Worm (Caenorhabditis elegans) whole organism, L4/young adult: ENCODE data around the gene F10D2.10.

Experiments used
- W03F9.2 ChIP-seq: fragments of 150-350 bp; optimal IDR thresholded peaks from 2 replicates; lab custom pipeline; 2014; ENCODE audit warnings: missing biosample characterization, missing genetic modification characterization
- dao-5 ChIP-seq: sonication (generic microtip); optimal IDR thresholded peaks from 2 replicates; lab custom pipeline; 2016; ENCODE audit warnings: missing genotype, missing genetic modification characterization, moderate library complexity, missing compliant biosample characterization
- him-1 ChIP-seq: sonication (generic microtip); optimal IDR thresholded peaks from 2 replicates; lab custom pipeline; 2016; ENCODE audit warnings: missing genotype, missing genetic modification reagents, missing genetic modification characterization, missing compliant biosample characterization

F10D2.10 gene

DNA sequence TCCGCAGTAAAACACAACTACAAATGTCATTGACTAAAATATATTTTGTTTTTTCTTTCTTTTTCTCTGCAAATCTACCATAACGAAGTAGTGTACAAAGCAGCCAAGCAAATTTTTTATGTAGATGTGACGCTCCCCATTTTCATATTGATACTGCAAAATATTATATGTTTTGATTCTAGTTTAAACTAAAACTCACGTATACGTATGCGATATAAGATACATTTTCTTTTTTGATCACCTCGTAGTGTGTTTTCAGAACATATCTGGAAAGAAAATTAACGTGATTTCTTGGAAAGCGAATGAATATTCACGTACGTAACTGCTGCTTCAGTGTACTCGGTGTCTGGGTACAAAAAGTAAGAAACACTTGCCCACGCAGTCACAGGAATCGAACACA is 19.1 kb downstream of the F10D2.10 start:
- TF ChIP-seq dao-5 (tag; lab: Kevin White, UChicago) = no peak
- TF ChIP-seq him-1 (tag; lab: Kevin White, UChicago) = no peak

DNA sequence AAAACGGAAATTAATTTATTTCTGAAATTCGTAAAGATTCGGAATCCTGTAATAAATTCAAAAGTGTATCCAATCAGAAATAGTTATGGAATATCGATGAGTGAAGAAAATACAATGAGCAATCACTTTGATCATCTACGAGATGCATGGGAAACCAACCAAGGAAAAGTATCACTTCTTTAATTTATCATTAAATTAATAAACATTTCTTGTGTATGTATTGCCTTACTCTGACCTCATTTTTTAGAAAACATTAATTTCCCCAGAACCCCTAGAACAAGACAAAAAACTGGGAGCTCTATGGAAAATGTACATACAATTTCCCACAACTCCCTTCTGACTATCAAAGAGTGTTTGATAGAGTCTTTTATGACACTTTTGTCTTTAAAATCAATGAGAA is 22.0 kb downstream of the F10D2.10 start, which contains the start of gene F10D2.16:
Gene F10D2.16, plus strand, starts transcription at position 301 of the 400 bp plus-strand sequence.
- TF ChIP-seq him-1 (tag; lab: Kevin White, UChicago) (no peak), W03F9.2 (no peak)

DNA sequence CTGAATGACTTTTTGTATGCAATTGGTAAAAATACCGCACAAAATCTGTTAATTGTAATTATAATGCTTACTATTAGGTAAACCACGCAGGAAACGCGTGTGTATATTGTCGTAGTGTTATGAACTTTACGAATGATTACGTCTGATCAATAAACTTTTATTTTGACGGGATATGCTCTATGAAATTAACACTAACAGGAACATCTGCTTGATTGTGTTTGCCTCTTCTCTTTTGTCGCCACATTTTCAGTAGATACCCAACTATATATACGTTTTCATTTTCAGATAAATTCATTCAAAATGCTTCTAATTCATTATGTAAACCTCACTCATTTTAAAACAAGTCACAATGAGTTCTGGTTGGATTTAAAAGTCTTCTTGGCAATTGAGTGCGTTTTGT is 23.7 kb downstream of the F10D2.10 start, which contains the start of gene sre-10:
Gene sre-10, plus strand, starts transcription at position 301 of the 400 bp plus-strand sequence.
- no peak for TF ChIP-seq dao-5 (tag; lab: Kevin White, UChicago)
- TF ChIP-seq him-1 (tag; lab: Kevin White, UChicago) = no peak
- TF ChIP-seq W03F9.2 = no peak

DNA sequence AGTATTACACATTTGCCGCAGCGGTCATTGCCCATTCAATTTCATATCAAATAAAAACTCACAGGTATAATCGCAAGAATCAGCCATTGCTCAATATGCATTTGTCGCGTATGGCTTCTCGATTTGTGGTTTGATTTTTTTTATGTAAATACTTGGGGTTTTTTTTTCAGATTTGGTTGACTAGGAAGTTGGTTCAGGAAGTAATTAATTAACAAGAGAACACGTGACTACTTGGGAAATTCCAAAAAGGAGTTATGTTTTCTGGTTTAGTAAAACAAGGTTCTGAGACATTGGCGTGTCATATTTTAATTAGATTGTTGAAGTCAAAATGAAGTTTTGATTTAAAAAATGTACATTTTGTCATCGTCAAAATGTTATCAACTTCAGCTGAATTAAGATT is 25.0 kb downstream of the F10D2.10 start, which contains the start of gene srx-36:
Gene srx-36, minus strand, starts transcription at position 101 of the 400 bp plus-strand sequence.
- TF ChIP-seq dao-5 (tag; lab: Kevin White, UChicago) = no peak
- TF ChIP-seq W03F9.2 = no peak
- TF ChIP-seq him-1 (tag; lab: Kevin White, UChicago) = no peak

DNA sequence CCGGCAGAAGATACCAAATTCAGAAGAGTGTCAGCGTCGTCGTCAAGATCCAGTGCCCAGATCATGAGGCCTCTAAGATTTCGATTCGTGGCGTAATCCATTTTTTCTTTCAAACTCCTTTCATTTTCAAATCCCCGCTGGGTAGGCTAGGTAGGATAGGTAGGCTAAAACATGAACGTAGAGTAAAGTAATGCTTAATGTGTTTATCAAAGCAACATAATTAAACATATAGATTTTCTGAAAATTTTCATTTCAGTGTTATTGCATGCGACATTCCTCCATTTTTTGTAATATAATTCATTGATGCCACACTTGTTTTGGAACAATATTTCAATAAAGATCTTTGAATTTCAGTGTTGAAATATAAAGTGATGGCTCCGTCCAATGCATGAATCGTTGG is 26.5 kb downstream of the F10D2.10 start, which contains the start of gene T01C4.8:
Gene T01C4.8, minus strand, starts transcription at position 101 of the 400 bp plus-strand sequence.
- TF ChIP-seq him-1 (tag; lab: Kevin White, UChicago) (no peak), dao-5 (tag; lab: Kevin White, UChicago) (no peak), W03F9.2 (no peak)

DNA sequence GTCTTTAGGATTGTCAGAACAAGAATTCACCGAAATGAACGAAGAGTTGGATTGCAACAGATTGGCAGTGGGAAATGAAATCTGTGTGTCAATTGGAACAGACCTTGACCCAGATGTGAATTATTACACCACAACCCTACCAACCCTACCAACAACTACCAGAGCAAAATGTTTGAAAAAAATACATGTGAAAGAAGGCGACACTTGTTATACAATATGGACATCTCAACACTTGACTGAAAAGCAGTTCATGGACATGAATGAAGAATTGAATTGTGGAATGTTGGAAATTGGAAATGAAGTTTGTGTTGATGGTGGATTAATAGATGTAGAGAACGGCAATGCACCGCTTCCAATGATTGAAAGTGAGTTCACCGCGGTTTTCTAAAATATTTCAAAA is 32.0 kb downstream of the F10D2.10 start:
- TF ChIP-seq dao-5 (tag; lab: Kevin White, UChicago) = no peak
- TF ChIP-seq him-1 (tag; lab: Kevin White, UChicago) = no peak
- no peak for TF ChIP-seq W03F9.2

DNA sequence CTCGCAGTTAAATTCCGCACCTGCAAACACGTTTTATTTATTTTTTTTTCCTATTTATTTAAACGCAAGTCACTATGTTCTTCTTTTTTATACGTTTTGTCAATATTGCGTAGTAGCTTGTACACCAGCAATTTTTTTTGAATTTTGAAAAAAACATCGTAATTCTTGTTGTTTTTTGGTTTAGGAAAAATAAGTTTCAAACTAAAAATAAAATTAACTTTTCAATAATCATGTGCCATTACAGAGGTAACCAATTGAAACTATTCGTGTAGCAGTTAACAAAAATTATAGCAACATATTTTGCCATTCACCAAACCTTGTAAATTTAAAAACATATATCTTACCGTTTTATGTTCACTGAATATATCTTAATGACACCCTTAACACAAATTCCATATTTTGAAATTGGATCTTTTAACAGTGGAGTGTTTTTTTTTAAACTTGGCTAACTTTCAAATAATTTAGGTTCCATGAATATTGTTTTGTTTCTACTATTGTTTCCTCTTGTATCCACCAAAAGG is 32.7 kb downstream of the F10D2.10 start, which contains the start of gene lmd-5:
Gene lmd-5, plus strand, starts transcription at position 471 of the 521 bp plus-strand sequence.
- TF ChIP-seq him-1 (tag; lab: Kevin White, UChicago) = no peak
- no peak for TF ChIP-seq W03F9.2
- no peak for TF ChIP-seq dao-5 (tag; lab: Kevin White, UChicago)

DNA sequence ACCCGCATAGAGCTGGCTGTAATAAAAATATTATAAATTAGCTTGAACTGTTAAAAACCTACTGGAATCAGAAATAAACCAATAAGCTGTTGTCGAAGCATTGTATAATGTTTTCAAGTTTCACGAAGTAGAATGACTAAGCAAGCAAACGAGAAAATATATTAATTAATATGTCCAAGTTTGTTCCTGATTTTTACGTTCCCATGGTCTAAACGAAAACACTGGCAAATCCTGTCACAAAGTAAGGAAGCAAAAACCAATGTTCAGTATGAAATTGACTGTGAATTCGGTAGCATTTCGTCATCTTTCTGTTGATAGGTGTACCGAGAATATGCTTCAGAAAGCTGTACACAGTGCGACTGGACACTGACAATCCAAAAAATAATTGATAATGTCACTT is 35.8 kb downstream of the F10D2.10 start, which contains the start of gene srx-34:
Gene srx-34, minus strand, starts transcription at position 101 of the 400 bp plus-strand sequence.
- TF ChIP-seq dao-5 (tag; lab: Kevin White, UChicago) (no peak), W03F9.2 (no peak), him-1 (tag; lab: Kevin White, UChicago) (no peak)

DNA sequence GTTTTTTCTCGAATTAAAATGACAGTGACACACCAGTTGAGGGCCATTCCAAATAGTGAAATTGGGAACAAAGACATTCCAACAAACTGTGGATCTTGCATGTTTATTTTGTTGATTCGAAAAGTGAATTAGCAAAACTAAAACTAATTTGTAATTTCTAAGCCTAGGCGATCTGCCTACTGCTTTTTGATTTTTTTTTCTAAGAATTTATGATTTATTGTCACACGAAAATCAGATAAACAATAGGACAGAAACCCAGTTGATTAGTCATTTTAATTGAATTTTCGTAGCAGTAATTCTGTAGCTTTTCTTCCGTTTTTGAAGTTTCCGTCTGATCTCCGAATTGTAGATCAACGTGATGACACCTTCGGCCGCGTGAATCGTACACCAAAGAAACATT is 37.2 kb downstream of the F10D2.10 start, which contains the start of gene srx-33:
Gene srx-33, minus strand, starts transcription at position 101 of the 400 bp plus-strand sequence.
- TF ChIP-seq him-1 (tag; lab: Kevin White, UChicago) (no peak), W03F9.2 (no peak), dao-5 (tag; lab: Kevin White, UChicago) (no peak)

DNA sequence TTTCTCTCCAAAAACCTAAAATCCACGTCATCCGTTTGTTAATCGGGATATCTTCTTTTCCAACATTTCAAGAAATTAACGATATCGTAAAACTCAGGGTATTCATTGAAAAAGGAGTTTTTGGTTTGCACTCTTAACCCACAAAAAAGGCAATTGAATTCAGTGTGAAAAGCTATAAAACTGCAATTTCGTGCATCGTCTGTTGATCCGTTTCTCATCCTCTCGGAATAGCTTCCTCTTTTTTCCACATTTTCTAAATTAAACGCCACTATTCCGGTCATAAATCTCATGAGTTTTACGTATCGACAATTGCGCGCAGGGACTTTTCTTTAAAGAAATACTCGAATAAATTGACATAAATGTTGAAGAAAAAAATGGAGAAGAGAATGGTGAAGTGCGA is 43.8 kb downstream of the F10D2.10 start:
- TF ChIP-seq W03F9.2 (no peak), him-1 (tag; lab: Kevin White, UChicago) (no peak), dao-5 (tag; lab: Kevin White, UChicago) (no peak)

DNA sequence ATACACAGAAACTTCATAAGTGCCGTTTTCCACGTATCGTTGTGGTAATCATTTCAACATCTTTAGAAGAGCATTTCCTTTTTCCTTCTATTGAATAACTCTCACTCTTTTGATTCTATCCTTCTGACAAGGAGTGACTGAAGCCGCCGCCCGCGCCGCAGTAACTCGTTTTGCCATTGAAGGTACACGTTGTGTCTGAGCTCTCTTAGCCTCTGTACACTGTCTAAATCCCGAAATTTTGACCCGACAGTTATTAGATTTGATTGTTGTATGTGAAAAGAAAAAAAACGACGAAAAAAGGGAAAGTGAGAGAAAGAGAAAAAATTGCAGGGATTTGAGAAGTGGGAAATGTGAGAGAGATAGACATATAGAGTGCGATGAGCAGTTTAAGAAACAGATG is 44.7 kb downstream of the F10D2.10 start:
- no peak for TF ChIP-seq dao-5 (tag; lab: Kevin White, UChicago)
- TF ChIP-seq him-1 (tag; lab: Kevin White, UChicago) = no peak
- TF ChIP-seq W03F9.2 = no peak

DNA sequence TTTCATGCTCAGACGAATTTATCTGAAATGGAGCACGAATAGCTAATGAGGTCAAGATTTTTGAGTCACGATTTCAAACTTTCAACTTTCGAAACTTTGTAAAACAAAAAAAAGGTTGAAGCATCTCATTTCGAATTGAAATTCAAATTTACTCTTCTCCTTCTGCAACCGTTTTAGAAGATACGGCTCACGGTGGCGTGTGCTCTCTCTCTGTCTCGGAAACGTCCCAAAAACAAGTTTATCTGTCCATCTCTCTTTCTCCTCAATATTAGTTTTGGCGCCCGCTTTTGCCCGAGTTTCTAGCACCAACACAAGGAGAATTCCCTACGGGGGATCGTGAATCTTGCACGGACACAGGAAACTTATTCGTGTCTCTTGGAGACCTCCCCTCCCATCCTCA is 45.6 kb downstream of the F10D2.10 start:
- no peak for TF ChIP-seq dao-5 (tag; lab: Kevin White, UChicago)
- TF ChIP-seq him-1 (tag; lab: Kevin White, UChicago) = no peak
- TF ChIP-seq W03F9.2 = no peak

DNA sequence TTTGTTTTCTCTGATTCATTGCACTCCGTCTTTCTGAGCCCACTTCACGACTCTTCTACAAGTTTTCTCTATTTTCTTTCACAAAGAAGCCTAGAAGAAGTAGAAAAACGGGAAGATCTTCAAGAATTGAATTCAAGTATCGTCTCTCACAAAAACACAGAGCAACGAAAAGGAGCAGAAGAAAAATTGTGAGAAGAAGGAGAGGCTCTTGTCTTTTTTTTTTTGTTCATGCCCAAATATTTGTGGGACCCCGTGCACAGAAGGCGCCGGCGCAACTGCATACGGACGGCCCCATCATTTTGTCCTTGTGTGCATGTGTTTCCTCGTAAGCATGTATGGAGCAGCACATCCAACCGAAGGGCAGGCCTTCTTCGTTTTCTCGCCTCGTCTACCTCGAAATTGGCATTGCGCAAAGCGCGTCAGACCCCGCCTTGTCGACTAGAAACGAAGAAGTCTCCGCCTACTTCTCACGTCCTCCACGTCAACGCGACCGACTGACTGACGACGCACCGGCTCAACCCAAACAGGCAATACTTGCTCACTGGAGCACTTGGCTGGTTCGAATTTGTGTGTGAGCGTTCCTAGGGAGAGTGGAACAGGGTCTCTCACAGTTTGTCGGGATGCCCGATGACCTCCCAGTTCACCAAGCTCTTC is 49.4 kb downstream of the F10D2.10 start:
- peak; percentile 17 for TF ChIP-seq him-1 (tag; lab: Kevin White, UChicago)
- TF ChIP-seq W03F9.2 = no peak
